Worm (Caenorhabditis elegans): ENCODE results near the gene M163.8.
A peak's percentile ranks its signal among the peaks of the same experiment; 100 is the strongest.

The M163.8 gene

DNA sequence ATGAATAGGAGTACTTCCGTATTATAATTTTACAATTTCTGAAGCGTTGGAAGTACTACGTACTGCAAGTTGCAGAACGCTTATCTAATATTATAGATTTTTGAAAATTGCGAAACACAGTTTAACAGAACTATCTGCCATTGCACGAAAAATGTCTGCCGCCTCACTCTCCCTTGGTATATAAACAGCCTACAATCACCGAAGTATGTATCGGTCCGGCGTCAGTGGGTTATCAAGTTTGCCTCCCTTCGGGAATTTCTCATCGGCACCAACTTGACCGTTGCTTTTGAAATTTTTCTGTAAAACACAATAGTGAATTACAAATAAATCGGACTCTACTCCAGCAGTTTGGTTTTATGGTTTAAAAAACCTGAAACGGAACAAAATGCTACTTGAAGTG is 7.6 kb upstream of the M163.8 start:
- TF ChIP-seq sma-9 (GFP tag; optimal IDR thresholded peaks at IDR 0.05) = no peak
- no peak for TF ChIP-seq sma-9 (tag; optimal IDR thresholded peaks at IDR 0.05)
- TF ChIP-seq gmeb-1 (tag; optimal IDR thresholded peaks at IDR 0.05) = no peak
- no peak for TF ChIP-seq egl-27 (tag; optimal IDR thresholded peaks at IDR 0.05)
- TF ChIP-seq nhr-6 (tag; optimal IDR thresholded peaks at IDR 0.05) = no peak
- no peak for TF ChIP-seq nhr-25 (tag; optimal IDR thresholded peaks at IDR 0.05)
- TF ChIP-seq snpc-4 (tag; optimal IDR thresholded peaks at IDR 0.05) = peak; percentile 93
- TF ChIP-seq sma-3 (GFP tag; optimal IDR thresholded peaks at IDR 0.05) = peak; percentile 17
- no peak for TF ChIP-seq C34F6.9 (tag; optimal IDR thresholded peaks at IDR 0.05)

DNA sequence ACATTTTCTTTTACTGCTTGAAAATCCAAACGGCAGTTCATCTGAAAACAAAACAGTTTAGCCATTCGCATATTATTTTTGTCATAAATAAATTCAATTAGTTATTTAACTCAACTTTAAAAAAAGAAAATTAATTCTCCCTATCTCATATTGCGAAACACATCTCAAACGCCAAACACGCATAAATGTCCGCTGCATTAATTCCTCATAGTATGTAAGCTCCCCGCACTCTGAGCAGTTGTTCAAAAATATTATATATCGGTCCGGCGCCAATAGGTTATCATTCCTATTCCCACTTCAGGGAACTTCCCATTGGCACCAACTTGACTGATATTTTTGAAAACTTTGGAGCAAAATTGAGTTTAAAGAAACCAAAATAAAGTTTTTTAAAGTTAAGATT is 6.7 kb upstream of the M163.8 start:
- TF ChIP-seq nhr-6 (tag; optimal IDR thresholded peaks at IDR 0.05) = peak; percentile 55
- TF ChIP-seq C34F6.9 (tag; optimal IDR thresholded peaks at IDR 0.05) = peak; percentile 49
- no peak for TF ChIP-seq lin-39 (tag; optimal IDR thresholded peaks at IDR 0.05)
- no peak for TF ChIP-seq skn-1 (tag; optimal IDR thresholded peaks at IDR 0.05)
- TF ChIP-seq snpc-4 (tag; optimal IDR thresholded peaks at IDR 0.05) = peak; percentile 98
- peak; percentile 65 for TF ChIP-seq sma-9 (GFP tag; optimal IDR thresholded peaks at IDR 0.05)
- no peak for TF ChIP-seq sma-9 (tag; optimal IDR thresholded peaks at IDR 0.05)
- TF ChIP-seq lin-13 (GFP tag; optimal IDR thresholded peaks at IDR 0.05) = peak; percentile 4
- TF ChIP-seq lsy-2 (tag; optimal IDR thresholded peaks at IDR 0.05) = peak; percentile 28 to 54
- peak; percentile 20 for TF ChIP-seq nhr-21 (tag; optimal IDR thresholded peaks at IDR 0.05)
- TF ChIP-seq unc-55 (GFP tag; optimal IDR thresholded peaks at IDR 0.05) = peak; percentile 88
- no peak for TF ChIP-seq F13H6.1 (tag; optimal IDR thresholded peaks at IDR 0.05)
- no peak for TF ChIP-seq mab-5 (tag; optimal IDR thresholded peaks at IDR 0.05)
- TF ChIP-seq ztf-11 (tag; optimal IDR thresholded peaks at IDR 0.05) = no peak

DNA sequence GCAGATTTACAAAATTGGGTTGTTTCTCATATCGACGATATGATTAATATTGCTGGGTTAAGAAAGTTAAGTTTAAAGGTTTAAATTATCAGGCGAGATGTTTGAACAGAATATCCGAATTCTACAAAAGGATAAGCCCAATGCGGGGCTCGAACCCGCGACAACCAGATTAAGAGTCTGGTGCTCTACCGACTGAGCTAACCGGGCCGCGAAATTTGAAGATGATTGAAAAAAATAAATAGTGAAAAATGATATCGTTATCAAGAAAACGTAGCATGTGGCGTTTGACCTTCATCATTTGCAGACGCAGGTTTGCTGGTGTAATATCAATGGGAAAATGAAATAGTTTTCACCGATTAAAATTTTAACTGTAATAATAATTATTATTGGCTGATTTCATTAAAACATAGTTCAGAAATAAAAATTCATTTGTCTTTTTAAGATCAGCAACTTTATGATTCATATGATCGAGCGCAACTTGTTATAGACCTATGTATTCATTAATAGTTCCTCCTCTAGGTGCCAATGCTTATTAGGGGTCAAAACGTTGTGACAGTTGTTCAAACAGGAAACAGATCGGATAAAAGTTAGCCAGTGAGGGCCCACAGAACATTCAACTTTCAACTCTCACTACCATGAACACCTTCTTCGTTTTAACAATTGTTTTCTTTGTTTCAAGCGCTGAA is 6.0 kb upstream of the M163.8 start, which contains the start of gene M163.11:
Gene M163.11, plus strand, starts transcription at position 636 of the 686 bp plus-strand sequence.
- TF ChIP-seq nhr-6 (tag; optimal IDR thresholded peaks at IDR 0.05) (no peak), elt-3 (tag; optimal IDR thresholded peaks at IDR 0.05) (no peak), nhr-21 (tag; optimal IDR thresholded peaks at IDR 0.05) (peak; percentile 27), crh-2 (tag; optimal IDR thresholded peaks at IDR 0.05) (peak; percentile 40), F13H6.1 (tag; optimal IDR thresholded peaks at IDR 0.05) (peak; percentile 1), nhr-129 (tag; optimal IDR thresholded peaks at IDR 0.05) (peak; percentile 1), ztf-11 (tag; optimal IDR thresholded peaks at IDR 0.05) (no peak), gmeb-1 (tag; optimal IDR thresholded peaks at IDR 0.05) (peak; percentile 35), sma-3 (GFP tag; optimal IDR thresholded peaks at IDR 0.05) (peak; percentile 57), fos-1 (tag; optimal IDR thresholded peaks at IDR 0.05) (peak; percentile 12), sma-9 (GFP tag; optimal IDR thresholded peaks at IDR 0.05) (peak; percentile 4), sma-9 (tag; optimal IDR thresholded peaks at IDR 0.05) (no peak), unc-55 (GFP tag; optimal IDR thresholded peaks at IDR 0.05) (no peak), lsy-2 (tag; optimal IDR thresholded peaks at IDR 0.05) (peak in 1 of 2 experiments; percentile 11)

DNA sequence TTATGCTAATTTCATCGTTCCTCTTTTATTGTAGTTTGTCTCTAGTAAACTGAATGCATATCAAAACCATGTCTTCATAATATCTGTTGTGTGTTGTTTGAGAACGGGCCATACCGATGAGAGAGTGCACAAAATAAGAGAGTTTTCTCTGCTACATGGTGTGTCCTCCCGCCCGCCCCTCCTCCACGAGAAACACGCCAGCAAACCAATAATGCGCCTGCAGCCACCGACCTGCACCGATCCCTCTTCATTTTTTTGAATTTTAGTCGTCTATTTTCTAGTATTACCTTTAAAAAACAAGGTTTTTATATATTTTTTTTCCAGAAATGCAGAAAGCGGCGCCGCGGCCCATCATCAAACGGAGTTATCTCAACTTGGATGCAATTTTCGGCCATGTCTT is 4.7 kb upstream of the M163.8 start, which contains the start of gene gfi-3:
Gene gfi-3, plus strand, starts transcription at position 325 of the 400 bp plus-strand sequence.
- TF ChIP-seq C34F6.9 (tag; optimal IDR thresholded peaks at IDR 0.05) (peak; percentile 62), mbf-1 (tag; optimal IDR thresholded peaks at IDR 0.05) (no peak), sem-4 (tag; optimal IDR thresholded peaks at IDR 0.05) (peak; percentile 59), ztf-4 (tag; optimal IDR thresholded peaks at IDR 0.05) (peak; percentile 36), ztf-1 (GFP tag; conservative IDR thresholded peaks at IDR 0.05) (no peak), nhr-12 (tag; optimal IDR thresholded peaks at IDR 0.05) (no peak), nhr-11 (tag; optimal IDR thresholded peaks at IDR 0.05) (no peak), crh-2 (tag; optimal IDR thresholded peaks at IDR 0.05) (peak; percentile 85), lin-11 (tag; optimal IDR thresholded peaks at IDR 0.05) (peak; percentile 84), alr-1 (tag; optimal IDR thresholded peaks at IDR 0.05) (no peak), nhr-25 (tag; optimal IDR thresholded peaks at IDR 0.05) (peak; percentile 82), sma-9 (GFP tag; optimal IDR thresholded peaks at IDR 0.05) (peak; percentile 84), sma-9 (tag; optimal IDR thresholded peaks at IDR 0.05) (no peak), lin-39 (tag; optimal IDR thresholded peaks at IDR 0.05) (no peak), ceh-16 (tag; optimal IDR thresholded peaks at IDR 0.05) (peak; percentile 69), nhr-6 (tag; optimal IDR thresholded peaks at IDR 0.05) (peak; percentile 48), nhr-129 (tag; optimal IDR thresholded peaks at IDR 0.05) (peak; percentile 80), lsy-2 (tag; optimal IDR thresholded peaks at IDR 0.05) (peak; percentile 58 to 84), ceh-82 (tag; optimal IDR thresholded peaks at IDR 0.05) (no peak), elt-1 (tag; optimal IDR thresholded peaks at IDR 0.05) (no peak), unc-62 (GFP tag; optimal IDR thresholded peaks at IDR 0.05) (no peak), unc-39 (tag; optimal IDR thresholded peaks at IDR 0.05) (no peak), dmd-4 (tag; optimal IDR thresholded peaks at IDR 0.05) (no peak), ZK546.5 (tag; optimal IDR thresholded peaks at IDR 0.05) (no peak), elt-3 (tag; optimal IDR thresholded peaks at IDR 0.05) (no peak), blmp-1 (tag; optimal IDR thresholded peaks at IDR 0.05; ENCODE audit: insufficient read depth) (peak; percentile 25), R02D3.7 (tag; optimal IDR thresholded peaks at IDR 0.05) (no peak), ama-1 (optimal IDR thresholded peaks at IDR 0.05) (no peak), peb-1 (tag; optimal IDR thresholded peaks at IDR 0.05) (no peak), egl-27 (tag; optimal IDR thresholded peaks at IDR 0.05) (peak; percentile 77), nhr-23 (tag; optimal IDR thresholded peaks at IDR 0.05) (no peak), fos-1 (tag; optimal IDR thresholded peaks at IDR 0.05) (peak; percentile 73), ztf-11 (tag; optimal IDR thresholded peaks at IDR 0.05) (no peak), gmeb-1 (tag; optimal IDR thresholded peaks at IDR 0.05) (peak; percentile 79), sma-3 (GFP tag; optimal IDR thresholded peaks at IDR 0.05) (peak; percentile 84), nhr-10 (tag; optimal IDR thresholded peaks at IDR 0.05) (no peak), nhr-237 (tag; optimal IDR thresholded peaks at IDR 0.05) (no peak)
